Fruit fly (Drosophila melanogaster) Kc167 (cell line): ENCODE results near the gene Mettl3.

Experiments
- Myc ChIP-seq: fragments of >200 bp; optimal IDR thresholded peaks from 2 replicates; lab custom pipeline; 2017; ENCODE audit warnings: missing external identifiers
- Sin3A ChIP-seq: fragments of >200 bp; optimal IDR thresholded peaks from 2 replicates; lab custom pipeline; 2018; ENCODE audit warnings: missing external identifiers
- h ChIP-seq: fragments of >200 bp; optimal IDR thresholded peaks from 3 replicates; lab custom pipeline; 2018; ENCODE audit warnings: missing external identifiers
- insv ChIP-seq: fragments of >200 bp; optimal IDR thresholded peaks from 3 replicates; lab custom pipeline; 2018; ENCODE audit warnings: missing external identifiers
- psq ChIP-seq: fragments of >200 bp; optimal IDR thresholded peaks from 2 replicates; lab custom pipeline; 2017; ENCODE audit warnings: missing external identifiers
- ttk ChIP-seq: sonication (Bioruptor generic); optimal IDR thresholded peaks from 2 replicates; lab custom pipeline; 2017; ENCODE audit warnings: missing external identifiers

The Mettl3 gene

dm6 chr3R:24027222-24027621 is 4.7 kb upstream of the Mettl3 start:
- TF ChIP-seq psq (no peak), Sin3A (lab: Kevin White, UChicago) (no peak), ttk (lab: Kevin White, UChicago) (no peak), insv (lab: Kevin White, UChicago) (no peak)

dm6 chr3R:24031019-24031824 is 735 bp upstream of the Mettl3 start:
- TF ChIP-seq ttk (lab: Kevin White, UChicago) = no peak
- TF ChIP-seq insv (lab: Kevin White, UChicago) = no peak
- TF ChIP-seq Sin3A (lab: Kevin White, UChicago) = no peak
- TF ChIP-seq h (lab: Kevin White, UChicago) = no peak
- no peak for TF ChIP-seq Myc (lab: Kevin White, UChicago)
- TF ChIP-seq psq = no peak

- TF ChIP-seq psq (no peak), Myc (lab: Kevin White, UChicago) (no peak), Sin3A (lab: Kevin White, UChicago) (no peak), insv (lab: Kevin White, UChicago) (no peak), h (lab: Kevin White, UChicago) (no peak), ttk (lab: Kevin White, UChicago) (no peak)
Measured at dm6 chr3R:24037538-24038265, 5.7 kb downstream of the Mettl3 start, which contains the start of gene spas. spas (plus strand) TSS chr3R:24038215.

dm6 chr3R:24038736-24039556 is 7.0 kb downstream of the Mettl3 start, which contains the start of gene Miro:
Miro (minus strand) TSS chr3R:24038847.
- no peak for TF ChIP-seq ttk (lab: Kevin White, UChicago)
- no peak for TF ChIP-seq insv (lab: Kevin White, UChicago)
- TF ChIP-seq Sin3A (lab: Kevin White, UChicago) = no peak
- no peak for TF ChIP-seq Myc (lab: Kevin White, UChicago)
- no peak for TF ChIP-seq h (lab: Kevin White, UChicago)
- TF ChIP-seq psq = no peak

- TF ChIP-seq Sin3A (lab: Kevin White, UChicago) (no peak), psq (no peak), Myc (lab: Kevin White, UChicago) (no peak), ttk (lab: Kevin White, UChicago) (no peak), h (lab: Kevin White, UChicago) (no peak), insv (lab: Kevin White, UChicago) (no peak)
Measured at dm6 chr3R:24046580-24047225, 14.7 kb downstream of the Mettl3 start.

dm6 chr3R:24047226-24047976 is 15.4 kb downstream of the Mettl3 start, which contains the start of gene CG5986:
CG5986 (plus strand) TSS chr3R:24047790.
- TF ChIP-seq psq (peak; percentile 93), Myc (lab: Kevin White, UChicago) (no peak), insv (lab: Kevin White, UChicago) (no peak), h (lab: Kevin White, UChicago) (no peak)

dm6 chr3R:24047998-24048511 is 16.1 kb downstream of the Mettl3 start, which contains the start of gene Rox8:
Rox8 (minus strand) TSS chr3R:24048265.
- TF ChIP-seq psq = peak; percentile 6
- no peak for TF ChIP-seq h (lab: Kevin White, UChicago)
- no peak for TF ChIP-seq Sin3A (lab: Kevin White, UChicago)

- TF ChIP-seq psq = no peak
- TF ChIP-seq ttk (lab: Kevin White, UChicago) = no peak
- no peak for TF ChIP-seq Sin3A (lab: Kevin White, UChicago)
- no peak for TF ChIP-seq Myc (lab: Kevin White, UChicago)
- TF ChIP-seq insv (lab: Kevin White, UChicago) = no peak
- no peak for TF ChIP-seq h (lab: Kevin White, UChicago)
Measured at dm6 chr3R:24050690-24051440, 18.9 kb downstream of the Mettl3 start, which contains the start of the genes Atg6 and Pisd. Atg6 (minus strand) TSS chr3R:24050782. Pisd (plus strand) TSS chr3R:24050783.

dm6 chr3R:24051459-24052165 is 19.7 kb downstream of the Mettl3 start:
- TF ChIP-seq insv (lab: Kevin White, UChicago) (no peak), psq (no peak), h (lab: Kevin White, UChicago) (no peak), ttk (lab: Kevin White, UChicago) (no peak), Myc (lab: Kevin White, UChicago) (no peak), Sin3A (lab: Kevin White, UChicago) (no peak)
